Comparison of ENCODE assay signal across 2 worm cellular contexts in genomic region chrIV:15523700-15524099, ce11.
TF ChIP-seq lines count a peak whose summit lies in the region.

No protein-coding gene starts in this region.

TF ChIP-seq in whole organism, L4 larva, 104 proteins besides CTCF, POLR2A, EP300 and RAD21:
- peak; percentile 5 for TF ChIP-seq F49E8.2 (tag; optimal IDR thresholded peaks at IDR 0.05; lab: Kevin White, UChicago; ENCODE audit: borderline replicate concordance)
- no peak for TF ChIP-seq zag-1 (tag; optimal IDR thresholded peaks at IDR 0.05; lab: Kevin White, UChicago)
- TF ChIP-seq lin-38 (GFP tag; IDR thresholded peaks at IDR 0.05; lab: Robert Waterston, UW), result 0 out of 2 replicates have a peak, but pooled peaks have one; percentile 14
- no peak for TF ChIP-seq ceh-44 (GFP tag; IDR thresholded peaks at IDR 0.05; lab: Robert Waterston, UW)
- no peak for TF ChIP-seq lin-1 (GFP tag; IDR thresholded peaks at IDR 0.05; lab: Robert Waterston, UW)
- TF ChIP-seq vab-7 (GFP tag; IDR thresholded peaks at IDR 0.05; lab: Robert Waterston, UW), result no peak
- TF ChIP-seq nhr-11 (tag; optimal IDR thresholded peaks at IDR 0.05; lab: Kevin White, UChicago), result no peak
- no peak for TF ChIP-seq mxl-3 (GFP tag; optimal IDR thresholded peaks at IDR 0.05; lab: Kevin White, UChicago)
TF ChIP-seq in whole organism, L4 larva: peak in this region for 2.

TF ChIP-seq in whole organism, young adult, 124 proteins besides CTCF, POLR2A, EP300 and RAD21:
- TF ChIP-seq tbx-9 (tag; optimal IDR thresholded peaks at IDR 0.05; lab: Kevin White, UChicago; ENCODE audit: borderline replicate concordance) (no peak), nhr-27 (tag; optimal IDR thresholded peaks at IDR 0.05; lab: Kevin White, UChicago) (no peak), attf-6 (GFP tag; IDR thresholded peaks at IDR 0.05; lab: Robert Waterston, UW) (peak; percentile 78), F10E7.11 (tag; optimal IDR thresholded peaks at IDR 0.05; lab: Kevin White, UChicago) (no peak), madf-6 (GFP tag; IDR thresholded peaks at IDR 0.05; lab: Robert Waterston, UW) (no peak), T26A5.8 (tag; optimal IDR thresholded peaks at IDR 0.05; lab: Kevin White, UChicago) (no peak), hsf-1 (GFP tag; IDR thresholded peaks at IDR 0.05; lab: Robert Waterston, UW) (0 out of 2 replicates have a peak, but pooled peaks have one; percentile 19), egl-44 (GFP tag; IDR thresholded peaks at IDR 0.05; lab: Robert Waterston, UW) (no peak), F55B11.4 (tag; optimal IDR thresholded peaks at IDR 0.05; lab: Kevin White, UChicago; ENCODE audit: borderline replicate concordance, insufficient read depth) (no peak), F57C9.4 (tag; optimal IDR thresholded peaks at IDR 0.05; lab: Kevin White, UChicago) (no peak), rpc-1 (optimal IDR thresholded peaks at IDR 0.05; lab: Kevin White, UChicago) (no peak), rpc-1 (tag; optimal IDR thresholded peaks at IDR 0.05; lab: Kevin White, UChicago) (no peak), nfyb-1 (GFP tag; IDR thresholded peaks at IDR 0.05; lab: Robert Waterston, UW) (no peak), lsy-27 (tag; optimal IDR thresholded peaks at IDR 0.05; lab: Kevin White, UChicago; ENCODE audit: borderline replicate concordance, insufficient read depth) (no peak), hmg-1.2 (GFP tag; IDR thresholded peaks at IDR 0.05; lab: Robert Waterston, UW) (no peak), bed-2 (GFP tag; IDR thresholded peaks at IDR 0.05; lab: Robert Waterston, UW) (no peak), lag-1 (GFP tag; IDR thresholded peaks at IDR 0.05; lab: Robert Waterston, UW) (no peak), Y67H2A.10 (GFP tag; conservative IDR thresholded peaks at IDR 0.05; lab: Robert Waterston, UW) (no peak), snpc-4 (GFP tag; optimal IDR thresholded peaks at IDR 0.05; lab: Kevin White, UChicago) (peak; percentile 20), snpc-4 (tag; optimal IDR thresholded peaks at IDR 0.05; lab: Kevin White, UChicago) (peak in 1 of 4 experiments; percentile 89)

Comparison
In these comparisons a context has a peak if more than half of its experiments do, and no peak if none do; other contexts are left out.
1. Of the 7 proteins assayed by ChIP-seq in both whole organism, young adult and whole organism, L4 larva: peak only in whole organism, young adult: none; only in whole organism, L4 larva: F49E8.2; in both: none; in neither: 5; mixed calls (peak in some experiments, not most) for 1.